Fruit fly (Drosophila melanogaster): ENCODE data around the gene LManI.

The LManI gene

dm6 chr2L:10413251-10414127 lies 43.6 kb downstream of the LManI start, which contains the start of the genes CG5355 and Klp31E (continued):
- TF ChIP-seq sim (GFP tag; IDR thresholded peaks at IDR 0.05) (no peak), CG7271 (tag; optimal IDR thresholded peaks at IDR 0.05) (no peak), CG11085 (GFP tag; IDR thresholded peaks at IDR 0.05) (no peak), ssp (GFP tag; IDR thresholded peaks at IDR 0.05) (peak; percentile 74), ems (GFP tag; optimal IDR thresholded peaks at IDR 0.05) (peak; percentile 46), fru (optimal IDR thresholded peaks at IDR 0.05) (no peak), wor (GFP tag; IDR thresholded peaks at IDR 0.05) (0 out of 2 replicates have a peak, but pooled peaks have one; percentile 17), hb (GFP tag; IDR thresholded peaks at IDR 0.05; ENCODE audit: partially characterized antibody) (no peak), CG8765 (GFP tag; IDR thresholded peaks at IDR 0.05) (no peak), CG4360 (GFP tag; IDR thresholded peaks at IDR 0.05) (no peak), CG16815 (GFP tag; optimal IDR thresholded peaks at IDR 0.05) (peak; percentile 64), E2f1 (GFP tag; IDR thresholded peaks at IDR 0.05) (no peak), ftz-f1 (GFP tag; optimal IDR thresholded peaks at IDR 0.05) (no peak), Hmx (GFP tag; optimal IDR thresholded peaks at IDR 0.05) (no peak), Antp (GFP tag; optimal IDR thresholded peaks at IDR 0.05) (peak; percentile 40), Dll (GFP tag; IDR thresholded peaks at IDR 0.05; ENCODE audit: partially characterized antibody) (peak; percentile 80), tgo (GFP tag; IDR thresholded peaks at IDR 0.05) (peak; percentile 64; the same call in 2 of the 3 replicates), btn (GFP tag; optimal IDR thresholded peaks at IDR 0.05) (no peak), bowl (GFP tag; IDR thresholded peaks at IDR 0.05) (no peak), CG12299 (tag; optimal IDR thresholded peaks at IDR 0.05) (peak; percentile 27), CG11247 (GFP tag; IDR thresholded peaks at IDR 0.05) (peak; percentile 44; the same call in 1 of the 2 replicates), pfk (GFP tag; optimal IDR thresholded peaks at IDR 0.05) (peak; percentile 41), CG2712 (tag; optimal IDR thresholded peaks at IDR 0.05) (peak; percentile 85), CG18599 (GFP tag; optimal IDR thresholded peaks at IDR 0.05) (no peak), Ets97D (GFP tag; optimal IDR thresholded peaks at IDR 0.05) (peak; percentile 15), knrl (GFP tag; IDR thresholded peaks at IDR 0.05; ENCODE audit: partially characterized antibody) (peak; percentile 67; the same call in 2 of the 3 replicates), CG3407 (GFP tag; optimal IDR thresholded peaks at IDR 0.05) (no peak), sima (GFP tag; optimal IDR thresholded peaks at IDR 0.05) (no peak), ken (GFP tag; IDR thresholded peaks at IDR 0.05) (peak; percentile 52; the same call in 1 of the 3 replicates), sens (GFP tag) (peak; percentile 93), pho (GFP tag; optimal IDR thresholded peaks at IDR 0.05) (peak; percentile 22), ac (GFP tag; optimal IDR thresholded peaks at IDR 0.05) (peak; percentile 15), al (GFP tag; IDR thresholded peaks at IDR 0.05) (0 out of 2 replicates have a peak, but pooled peaks have one; percentile 16), dimm (GFP tag; IDR thresholded peaks at IDR 0.05) (no peak), ash1 (GFP tag; optimal IDR thresholded peaks at IDR 0.05) (no peak), crol (GFP tag; IDR thresholded peaks at IDR 0.05) (no peak), Ptx1 (GFP tag; IDR thresholded peaks at IDR 0.05) (peak; percentile 71), zen2 (GFP tag; IDR thresholded peaks at IDR 0.05; ENCODE audit: partially characterized antibody) (peak; percentile 63; the same call in 2 of the 3 replicates), br (optimal IDR thresholded peaks at IDR 0.05) (no peak), gro (GFP tag; optimal IDR thresholded peaks at IDR 0.05) (no peak), Mrtf (GFP tag; IDR thresholded peaks at IDR 0.05) (no peak; the same call in 2 of the 3 replicates), zen (tag; optimal IDR thresholded peaks at IDR 0.05) (peak; percentile 71), dm (GFP tag; optimal IDR thresholded peaks at IDR 0.05) (peak; percentile 18), BEAF-32 (GFP tag; optimal IDR thresholded peaks at IDR 0.05) (peak; percentile 67), CG7745 (tag; optimal IDR thresholded peaks at IDR 0.05) (no peak), lov (optimal IDR thresholded peaks at IDR 0.05) (no peak), lov (GFP tag; IDR thresholded peaks at IDR 0.05) (no peak), YL-1 (GFP tag; optimal IDR thresholded peaks at IDR 0.05) (peak; percentile 41), chinmo (GFP tag; IDR thresholded peaks at IDR 0.05; ENCODE audit: partially characterized antibody) (peak; percentile 70; the same call in 1 of the 4 replicates), CG4328 (GFP tag; optimal IDR thresholded peaks at IDR 0.05) (peak; percentile 69)

All from whole organism, embryonic.